Worm (Caenorhabditis elegans) whole organism, midembryonic: ENCODE data around the gene cyp-35B1.

ENCODE experiments used
- T22C8.4 ChIP-seq: fragments of 200-800 bp; sonication (Bioruptor generic); IDR thresholded peaks from 2 replicates; pipeline ENCODE4 v1.3.6; 2022; ENCODE audit warnings: missing genetic modification characterization, missing compliant biosample characterization
- cog-1 ChIP-seq: sonication (generic microtip); optimal IDR thresholded peaks from 2 replicates; lab custom pipeline; 2016; ENCODE audit warnings: missing genetic modification characterization, missing compliant biosample characterization
- flt-1 ChIP-seq: fragments of 200-800 bp; sonication (Bioruptor generic); IDR thresholded peaks from 2 replicates; pipeline ENCODE4 v1.3.6; 2022; ENCODE audit warnings: missing genetic modification characterization, missing compliant biosample characterization
- klf-2 ChIP-seq: fragments of 200-800 bp; sonication (Bioruptor generic); conservative IDR thresholded peaks from 2 replicates; pipeline ENCODE4 v1.3.6; 2022; ENCODE audit warnings: missing genetic modification reagents, missing genetic modification characterization, missing compliant biosample characterization
- ref-1 ChIP-seq: fragments of 200-800 bp; sonication (Bioruptor generic); conservative IDR thresholded peaks from 2 replicates; pipeline ENCODE4 v1.3.6; 2022; ENCODE audit warnings: missing genetic modification reagents, missing genetic modification characterization, missing compliant biosample characterization
- ztf-23 ChIP-seq: fragments of 200-800 bp; sonication (Bioruptor generic); IDR thresholded peaks from 2 replicates; pipeline ENCODE4 v1.3.6; 2022; ENCODE audit warnings: missing genetic modification reagents, missing genetic modification characterization, missing compliant biosample characterization

DNA sequence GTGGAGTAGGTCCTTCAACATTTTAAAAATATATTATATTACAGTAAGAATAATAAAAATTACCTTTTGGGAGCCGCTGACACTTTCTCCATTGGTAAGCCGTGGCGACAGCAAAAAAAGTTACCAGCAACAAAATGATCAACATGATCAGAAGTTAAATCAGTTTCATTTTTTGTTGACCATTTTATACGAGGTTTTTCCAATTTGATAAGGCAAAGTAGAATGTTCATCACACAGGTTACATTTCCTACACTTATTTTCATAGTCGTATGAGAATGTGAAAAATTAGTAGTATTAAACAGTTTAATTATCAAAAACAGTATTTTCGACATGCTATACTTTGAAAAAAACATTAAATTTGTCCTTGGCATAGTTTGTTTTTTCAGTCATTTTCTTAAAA is 34.0 kb downstream of the cyp-35B1 start, which contains the start of gene cyp-34A10:
- TF ChIP-seq ref-1 (GFP tag; lab: Robert Waterston, UW) (no peak), ztf-23 (GFP tag; lab: Robert Waterston, UW) (no peak), T22C8.4 (no peak), cog-1 (tag; lab: Kevin White, UChicago) (no peak), flt-1 (GFP tag; lab: Robert Waterston, UW) (no peak), klf-2 (GFP tag; lab: Robert Waterston, UW) (no peak)
